Worm (Caenorhabditis elegans): ENCODE data around the gene lips-15.

- TF ChIP-seq hnd-1 (tag; optimal IDR thresholded peaks at IDR 0.05) (no peak), ama-1 (optimal IDR thresholded peaks at IDR 0.05) (no peak)
Observed at ce11 chrII:12629387-12629786, 25.2 kb downstream of the lips-15 start, which contains the start of gene Y38E10A.28.
